Fruit fly (Drosophila melanogaster): ENCODE data around the gene vn.

vn gene

DNA sequence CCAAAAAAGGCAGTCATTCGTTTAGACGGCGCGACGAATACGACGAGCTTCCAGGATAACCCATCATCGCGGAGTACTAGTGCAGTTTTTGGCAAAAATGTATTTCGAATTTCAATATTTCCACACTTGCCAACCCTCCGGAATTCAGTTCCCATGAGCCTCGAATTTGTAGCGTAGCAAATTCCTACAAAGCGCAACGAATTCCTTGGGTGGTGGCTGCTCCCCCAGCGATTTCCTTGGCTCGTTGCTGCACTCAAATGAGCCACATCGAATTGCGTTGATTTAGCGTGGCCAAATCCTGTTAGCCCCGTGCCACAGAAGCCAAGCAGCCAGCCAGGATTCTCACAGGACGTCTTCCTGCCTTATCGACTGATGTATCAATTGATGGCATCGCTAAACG, 39.3 kb upstream of the vn start:
- TF ChIP-seq nerfin-1 (tag; optimal IDR thresholded peaks at IDR 0.05), result peak; percentile 51
- no peak for TF ChIP-seq dmrt99B (tag; optimal IDR thresholded peaks at IDR 0.05)
- TF ChIP-seq lilli (GFP tag; optimal IDR thresholded peaks at IDR 0.05), result no peak
- TF ChIP-seq gsb-n (tag; optimal IDR thresholded peaks at IDR 0.05), result peak; percentile 94
- TF ChIP-seq CG2116 (GFP tag; optimal IDR thresholded peaks at IDR 0.05), result no peak
- TF ChIP-seq CG12155 (GFP tag; optimal IDR thresholded peaks at IDR 0.05), result no peak
- no peak for TF ChIP-seq PHDP (tag; optimal IDR thresholded peaks at IDR 0.05)
- no peak for TF ChIP-seq hkb (optimal IDR thresholded peaks at IDR 0.05)
- TF ChIP-seq hkb (GFP tag; IDR thresholded peaks at IDR 0.05), result no peak

dm6 chr3L:5882209-5882403, 36.6 kb upstream of the vn start, which contains the start of gene CG13287:
TSS of gene CG13287 (plus strand) at chr3L:5882304.
- no peak for TF ChIP-seq CG15479 (GFP tag; optimal IDR thresholded peaks at IDR 0.05)
- TF ChIP-seq bowl (GFP tag; IDR thresholded peaks at IDR 0.05), result no peak
- no peak for TF ChIP-seq H15 (GFP tag; IDR thresholded peaks at IDR 0.05)
- TF ChIP-seq Sox100B (GFP tag; optimal IDR thresholded peaks at IDR 0.05), result no peak
- no peak for TF ChIP-seq Lpt (GFP tag; optimal IDR thresholded peaks at IDR 0.05)
- peak; percentile 45 for TF ChIP-seq nerfin-1 (tag; optimal IDR thresholded peaks at IDR 0.05)

- TF ChIP-seq sna (GFP tag; IDR thresholded peaks at IDR 0.05; ENCODE audit: partially characterized antibody), result no peak
- TF ChIP-seq Six4 (GFP tag; optimal IDR thresholded peaks at IDR 0.05), result no peak
- TF ChIP-seq CG42726 (GFP tag; IDR thresholded peaks at IDR 0.05; ENCODE audit: partially characterized antibody), result 0 out of 2 replicates have a peak, but pooled peaks have one; percentile 22
- TF ChIP-seq lov (optimal IDR thresholded peaks at IDR 0.05), result no peak
- TF ChIP-seq lov (GFP tag; IDR thresholded peaks at IDR 0.05), result no peak
- TF ChIP-seq CG18764 (GFP tag; optimal IDR thresholded peaks at IDR 0.05), result no peak
- TF ChIP-seq CG10209 (GFP tag; optimal IDR thresholded peaks at IDR 0.05), result peak; percentile 62
- peak; percentile 53 for TF ChIP-seq Hand (GFP tag; optimal IDR thresholded peaks at IDR 0.05)
- no peak for TF ChIP-seq sd (tag; optimal IDR thresholded peaks at IDR 0.05)
- TF ChIP-seq CG11085 (GFP tag; IDR thresholded peaks at IDR 0.05), result no peak
- no peak for TF ChIP-seq gfzf (GFP tag; optimal IDR thresholded peaks at IDR 0.05)
- peak; percentile 27 for TF ChIP-seq org-1 (GFP tag; optimal IDR thresholded peaks at IDR 0.05)
- TF ChIP-seq Lpt (GFP tag; optimal IDR thresholded peaks at IDR 0.05), result no peak
- TF ChIP-seq Dek (tag; optimal IDR thresholded peaks at IDR 0.05), result no peak
- TF ChIP-seq CG11560 (tag; IDR thresholded peaks at IDR 0.05), result no peak
- peak; percentile 46; the same call in 1 of the 2 replicates for TF ChIP-seq CG3847 (GFP tag; IDR thresholded peaks at IDR 0.05)
- TF ChIP-seq crp (GFP tag; optimal IDR thresholded peaks at IDR 0.05), result peak in 1 of 2 experiments; percentile 7
- TF ChIP-seq Asciz (GFP tag; optimal IDR thresholded peaks at IDR 0.05), result no peak
- peak; percentile 32 to 70 for TF ChIP-seq Hr51 (GFP tag; optimal IDR thresholded peaks at IDR 0.05)
- no peak for TF ChIP-seq CG13123 (GFP tag; optimal IDR thresholded peaks at IDR 0.05)
- TF ChIP-seq Sry-β (GFP tag; optimal IDR thresholded peaks at IDR 0.05), result no peak
- TF ChIP-seq en (GFP tag; optimal IDR thresholded peaks at IDR 0.05), result peak; percentile 22
- no peak for TF ChIP-seq CG13296 (GFP tag; optimal IDR thresholded peaks at IDR 0.05)
- TF ChIP-seq CG10267 (tag; optimal IDR thresholded peaks at IDR 0.05), result no peak
- no peak for TF ChIP-seq cas (GFP tag; IDR thresholded peaks at IDR 0.05)
- TF ChIP-seq Med (GFP tag), result no peak
- no peak for TF ChIP-seq Meics (GFP tag; optimal IDR thresholded peaks at IDR 0.05)
- peak; percentile 61; the same call in 2 of the 3 replicates for TF ChIP-seq so (GFP tag; IDR thresholded peaks at IDR 0.05)
- TF ChIP-seq CG17359 (tag; optimal IDR thresholded peaks at IDR 0.05), result no peak
- no peak for TF ChIP-seq lbe (GFP tag; optimal IDR thresholded peaks at IDR 0.05)
- TF ChIP-seq gcm2 (GFP tag; optimal IDR thresholded peaks at IDR 0.05), result no peak
- no peak for TF ChIP-seq CG17186 (GFP tag; optimal IDR thresholded peaks at IDR 0.05)
- no peak for TF ChIP-seq CG17912 (GFP tag; optimal IDR thresholded peaks at IDR 0.05)
- TF ChIP-seq CG17361 (GFP tag; IDR thresholded peaks at IDR 0.05), result no peak
Observed at dm6 chr3L:5881310-5882208, 36.1 kb upstream of the vn start.

All from whole organism, embryonic.